Worm (Caenorhabditis elegans) whole organism, young adult: ENCODE results near the gene col-118.

Experiments
- B0336.3 ChIP-seq: fragments of 200-800 bp; sonication (Bioruptor generic); IDR thresholded peaks from 2 replicates; pipeline ENCODE4 v1.3.6; 2022; ENCODE audit warnings: missing genetic modification characterization, missing compliant biosample characterization
- Y53F4B.3 ChIP-seq: fragments of 200-800 bp; sonication (Bioruptor generic); IDR thresholded peaks from 2 replicates; pipeline ENCODE4 v1.3.6; 2022; ENCODE audit warnings: missing genetic modification reagents, missing genetic modification characterization, missing compliant biosample characterization
- akir-1 ChIP-seq: fragments of 200-800 bp; sonication (Bioruptor generic); optimal IDR thresholded peaks from 2 replicates; lab custom pipeline; 2018; ENCODE audit warnings: mild to moderate bottlenecking, missing genetic modification characterization, moderate library complexity, missing compliant biosample characterization
- attf-6 ChIP-seq: fragments of 200-800 bp; sonication (Bioruptor generic); IDR thresholded peaks from 2 replicates; pipeline ENCODE4 v1.3.6; 2022; ENCODE audit warnings: missing genetic modification reagents, missing genetic modification characterization, missing compliant biosample characterization

DNA sequence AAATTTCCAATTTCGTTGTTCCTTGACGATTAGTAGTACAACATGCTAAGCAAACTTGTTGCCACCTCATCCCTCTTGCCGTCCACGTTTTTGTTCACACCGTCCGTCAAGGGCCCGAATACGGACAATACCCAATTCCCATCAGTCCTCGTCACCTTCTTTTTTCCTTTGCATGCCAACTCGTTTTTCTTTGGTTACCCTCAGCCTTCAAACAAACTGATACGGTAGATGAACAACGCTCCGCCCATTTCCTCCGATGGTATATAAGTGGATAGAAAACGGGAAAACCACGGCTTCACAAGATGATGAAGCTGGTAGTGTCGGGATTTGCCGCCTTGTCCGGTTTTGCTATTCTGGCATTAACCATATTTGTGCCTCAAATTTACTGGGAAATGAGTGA lies at the start of gene col-118:
- no peak for TF ChIP-seq B0336.3 (GFP tag; lab: Robert Waterston, UW)
- TF ChIP-seq Y53F4B.3 (GFP tag; lab: Robert Waterston, UW): no peak
- no peak for TF ChIP-seq attf-6 (GFP tag; lab: Robert Waterston, UW)
- TF ChIP-seq akir-1: no peak
